Fruit fly (Drosophila melanogaster): ENCODE measurements around the gene CG33969.
A peak's percentile ranks its signal among the peaks of the same experiment; 100 is the strongest.

CG33969 gene

dm6 chr3L:20366674-20367372, 26.5 kb downstream of the CG33969 start, which contains the start of the genes Toll-9 and in:
Toll-9 (minus strand) TSS chr3L:20366724.
in (plus strand) TSS chr3L:20367198.
- TF ChIP-seq CG1621 (tag; optimal IDR thresholded peaks at IDR 0.05) (peak; percentile 59), CG10631 (GFP tag; optimal IDR thresholded peaks at IDR 0.05) (no peak), CG4318 (GFP tag; optimal IDR thresholded peaks at IDR 0.05) (no peak), Eip75B (GFP tag; optimal IDR thresholded peaks at IDR 0.05) (no peak), CG11294 (GFP tag; IDR thresholded peaks at IDR 0.05) (no peak), CG7368 (GFP tag; optimal IDR thresholded peaks at IDR 0.05) (no peak), Gug (GFP tag; IDR thresholded peaks at IDR 0.05) (no peak), CG6276 (GFP tag; optimal IDR thresholded peaks at IDR 0.05) (no peak), eg (GFP tag; IDR thresholded peaks at IDR 0.05) (peak; percentile 28; the same call in 1 of the 3 replicates), acj6 (GFP tag; optimal IDR thresholded peaks at IDR 0.05) (no peak), cyc (GFP tag; optimal IDR thresholded peaks at IDR 0.05) (no peak), Blimp-1 (GFP tag; optimal IDR thresholded peaks at IDR 0.05) (no peak), Sox15 (GFP tag; optimal IDR thresholded peaks at IDR 0.05) (no peak), Hr4 (GFP tag; optimal IDR thresholded peaks at IDR 0.05) (no peak), CG8119 (GFP tag; IDR thresholded peaks at IDR 0.05) (peak; percentile 39; the same call in 1 of the 3 replicates), CG6854 (GFP tag; optimal IDR thresholded peaks at IDR 0.05) (peak; percentile 48), CG15336 (GFP tag; IDR thresholded peaks at IDR 0.05) (peak; percentile 33; the same call in 1 of the 2 replicates), Eip93F (GFP tag; optimal IDR thresholded peaks at IDR 0.05) (no peak), dac (GFP tag; optimal IDR thresholded peaks at IDR 0.05) (no peak)

- TF ChIP-seq CG11902 (GFP tag; optimal IDR thresholded peaks at IDR 0.05) (no peak), CG6808 (GFP tag; optimal IDR thresholded peaks at IDR 0.05) (no peak), Blimp-1 (GFP tag; optimal IDR thresholded peaks at IDR 0.05) (no peak), svp (GFP tag) (no peak), CG6792 (GFP tag; optimal IDR thresholded peaks at IDR 0.05) (no peak)
Observed at dm6 chr3L:20366074-20366473, 27.3 kb downstream of the CG33969 start.

dm6 chr3L:20361389-20361788, 32.0 kb downstream of the CG33969 start, which contains the start of gene Prim2:
Prim2 (minus strand) TSS chr3L:20361585.
- TF ChIP-seq Ets96B (tag; optimal IDR thresholded peaks at IDR 0.05) (no peak), Gug (GFP tag; IDR thresholded peaks at IDR 0.05) (no peak), CG34406 (GFP tag; optimal IDR thresholded peaks at IDR 0.05) (no peak), CG10631 (GFP tag; optimal IDR thresholded peaks at IDR 0.05) (no peak), net (GFP tag; optimal IDR thresholded peaks at IDR 0.05) (no peak)

dm6 chr3L:20358212-20358611, 35.1 kb downstream of the CG33969 start, which contains the start of gene CG5665:
CG5665 (plus strand) TSS chr3L:20358512.
- TF ChIP-seq CG3919 (GFP tag; optimal IDR thresholded peaks at IDR 0.05) (no peak), CG32006 (GFP tag; optimal IDR thresholded peaks at IDR 0.05) (no peak), vri (GFP tag; optimal IDR thresholded peaks at IDR 0.05) (no peak), ss (GFP tag; optimal IDR thresholded peaks at IDR 0.05) (no peak), pdm3 (GFP tag; optimal IDR thresholded peaks at IDR 0.05) (no peak), Ets21C (GFP tag; optimal IDR thresholded peaks at IDR 0.05) (no peak), fd85E (GFP tag; optimal IDR thresholded peaks at IDR 0.05) (no peak), CG34406 (GFP tag; optimal IDR thresholded peaks at IDR 0.05) (no peak), CG6163 (GFP tag; IDR thresholded peaks at IDR 0.05) (no peak), Eip78C (GFP tag) (no peak), CG11294 (GFP tag; IDR thresholded peaks at IDR 0.05) (no peak), CG8632 (GFP tag; optimal IDR thresholded peaks at IDR 0.05) (no peak), spab (GFP tag; optimal IDR thresholded peaks at IDR 0.05) (no peak), dac (GFP tag; optimal IDR thresholded peaks at IDR 0.05) (no peak), CG8119 (GFP tag; IDR thresholded peaks at IDR 0.05) (no peak), CG4318 (GFP tag; optimal IDR thresholded peaks at IDR 0.05) (no peak), CG10669 (GFP tag; optimal IDR thresholded peaks at IDR 0.05) (no peak), eg (GFP tag; IDR thresholded peaks at IDR 0.05) (no peak), dsx (GFP tag; optimal IDR thresholded peaks at IDR 0.05; ENCODE audit: poor library complexity, severe bottlenecking) (no peak), cyc (GFP tag; optimal IDR thresholded peaks at IDR 0.05) (no peak)

All from whole organism, prepupa.